Worm (Caenorhabditis elegans): Measurements from ENCODE around the gene sor-3.

The sor-3 gene

DNA sequence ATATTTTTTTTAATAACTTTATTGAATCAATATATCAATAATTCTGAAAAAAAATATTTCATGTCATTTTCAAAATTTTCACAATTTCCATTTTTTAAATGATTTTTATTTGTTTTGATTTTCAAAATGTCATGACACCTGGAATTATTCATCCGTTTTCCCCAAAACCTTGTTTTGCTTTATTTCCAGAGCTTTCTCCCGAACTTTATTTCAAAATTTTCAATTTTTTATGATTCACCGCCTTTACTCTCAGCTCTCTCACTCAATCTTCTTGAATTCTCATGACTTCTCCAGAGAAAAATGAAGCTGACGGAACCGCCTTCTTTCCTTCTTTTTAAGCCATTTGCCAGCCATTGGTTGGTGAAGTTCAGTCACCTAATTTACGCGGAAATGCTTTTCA is 51.2 kb downstream of the sor-3 start, which contains the start of gene R04A9.1:
Gene R04A9.1 (plus strand): TSS at position 301 of the 400 bp plus-strand sequence.
- TF ChIP-seq him-1 (tag; optimal IDR thresholded peaks at IDR 0.05) = no peak
- no peak for TF ChIP-seq W03F9.2 (tag; optimal IDR thresholded peaks at IDR 0.05)
- TF ChIP-seq dao-5 (tag; optimal IDR thresholded peaks at IDR 0.05) = no peak
